Worm (Caenorhabditis elegans): ENCODE measurements around the gene C07C7.1.

DNA sequence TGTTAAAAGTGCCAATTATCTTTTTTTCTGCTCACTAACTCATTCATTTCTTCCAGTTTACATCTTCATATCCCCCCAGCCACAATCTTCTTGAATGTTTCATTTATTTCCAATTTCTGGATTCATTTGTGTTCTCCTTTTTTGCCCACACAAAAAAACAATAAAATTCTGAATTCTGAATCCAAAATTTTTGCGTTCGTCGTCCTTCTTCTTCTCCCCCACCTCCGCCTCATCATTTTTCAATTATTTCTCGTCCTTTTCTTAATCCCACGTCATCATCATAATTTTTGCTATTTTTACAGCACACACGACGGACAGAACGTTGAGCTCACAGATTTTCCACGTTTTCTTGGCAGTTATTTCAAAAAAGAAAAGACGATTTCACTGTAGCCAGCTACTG lies at the start of gene C07C7.1:
- no peak for TF ChIP-seq snpc-4 (tag; optimal IDR thresholded peaks at IDR 0.05)
- TF ChIP-seq pha-4 (tag; optimal IDR thresholded peaks at IDR 0.05): no peak
- TF ChIP-seq nhr-11 (tag; optimal IDR thresholded peaks at IDR 0.05): no peak

All from whole organism, L3 larva.